Worm (Caenorhabditis elegans) whole organism, L3 larva: ENCODE measurements around the gene tbb-2.

ENCODE experiments used
- ZK546.5 ChIP-seq: sonication (generic microtip); optimal IDR thresholded peaks from 2 replicates; lab custom pipeline; 2017; ENCODE audit warnings: missing biosample characterization, missing genetic modification characterization
- aly-2 ChIP-seq: fragments of 150-350 bp; optimal IDR thresholded peaks from 2 replicates; lab custom pipeline; 2014; ENCODE audit warnings: missing biosample characterization, missing genetic modification characterization
- ama-1 ChIP-seq: fragments of 150-350 bp; optimal IDR thresholded peaks from 2 replicates; lab custom pipeline; 2018
- egl-27 ChIP-seq: sonication (generic microtip); optimal IDR thresholded peaks from 4 replicates; lab custom pipeline; 2017; ENCODE audit warnings: missing biosample characterization, missing genetic modification reagents, missing genetic modification characterization
- eor-1 ChIP-seq, 2 experiments: fragments of 150-350 bp; optimal IDR thresholded peaks; 2 replicates each; lab custom pipeline; 2014 to 2018; ENCODE audit warnings: missing biosample characterization in 2 of 2, missing genetic modification characterization in 2 of 2
- fkh-10 ChIP-seq: sonication (generic microtip); optimal IDR thresholded peaks from 2 replicates; lab custom pipeline; 2017; ENCODE audit warnings: missing biosample characterization, missing genetic modification reagents, missing genetic modification characterization
- fos-1 ChIP-seq: fragments of 150-350 bp; optimal IDR thresholded peaks from 2 replicates; lab custom pipeline; 2014; ENCODE audit warnings: missing biosample characterization, missing genetic modification characterization
- jun-1 ChIP-seq: fragments of 150-350 bp; optimal IDR thresholded peaks from 2 replicates; lab custom pipeline; 2014; ENCODE audit warnings: missing biosample characterization, missing genetic modification reagents, missing genetic modification characterization
- mdl-1 ChIP-seq: fragments of 150-350 bp; optimal IDR thresholded peaks from 2 replicates; lab custom pipeline; 2014; ENCODE audit warnings: missing biosample characterization, missing genetic modification characterization
- mml-1 ChIP-seq: fragments of 150-350 bp; sonication (generic microtip); optimal IDR thresholded peaks from 3 replicates; lab custom pipeline; 2014; ENCODE audit warnings: missing biosample characterization, missing genetic modification characterization
- nhr-12 ChIP-seq: fragments of 150-350 bp; optimal IDR thresholded peaks from 2 replicates; lab custom pipeline; 2014; ENCODE audit warnings: missing biosample characterization, missing genetic modification characterization
- nhr-77 ChIP-seq: fragments of 150-350 bp; optimal IDR thresholded peaks from 2 replicates; lab custom pipeline; 2014; ENCODE audit warnings: missing biosample characterization, missing genetic modification characterization
- sea-2 ChIP-seq: fragments of 150-350 bp; sonication (generic microtip); optimal IDR thresholded peaks from 4 replicates; lab custom pipeline; 2014; ENCODE audit warnings: missing biosample characterization, missing genetic modification reagents, missing genetic modification characterization

DNA sequence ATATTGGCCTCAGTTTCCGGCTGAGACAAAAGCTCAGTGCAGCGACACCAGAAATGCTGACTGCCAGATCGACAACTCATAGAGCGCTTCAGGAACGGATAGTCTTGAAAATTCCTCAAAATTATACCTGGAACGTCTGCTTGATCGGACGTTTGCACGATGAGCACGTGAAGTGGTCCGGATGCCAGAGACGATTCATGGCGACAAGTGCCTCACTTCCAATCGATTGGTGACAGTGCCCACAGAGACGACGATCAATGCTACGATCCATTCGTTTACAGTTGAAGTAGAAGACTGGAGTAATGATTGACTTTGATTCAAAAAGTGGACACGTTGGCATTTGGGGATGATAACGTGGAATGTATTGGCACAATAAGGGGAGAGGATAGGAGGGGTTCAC lies 31.1 kb downstream of the tbb-2 start, which contains the start of gene Y1A5A.1:
- TF ChIP-seq mdl-1 (tag; lab: Kevin White, UChicago), result no peak
- TF ChIP-seq fos-1 (tag; lab: Kevin White, UChicago), result no peak
- TF ChIP-seq nhr-12 (tag; lab: Kevin White, UChicago), result no peak
- no peak for TF ChIP-seq egl-27 (tag; lab: Kevin White, UChicago)
- TF ChIP-seq mml-1 (tag; lab: Kevin White, UChicago), result no peak
- no peak for TF ChIP-seq fkh-10 (GFP tag; lab: Kevin White, UChicago)
- TF ChIP-seq nhr-77 (tag; lab: Kevin White, UChicago), result no peak
- no peak for TF ChIP-seq aly-2 (tag; lab: Kevin White, UChicago)
- no peak for TF ChIP-seq sea-2
- no peak for TF ChIP-seq ZK546.5 (tag; lab: Kevin White, UChicago)
- no peak for TF ChIP-seq ama-1 (lab: Kevin White, UChicago)
- no peak for TF ChIP-seq eor-1 (tag; optimal IDR thresholded peaks at IDR 0.05; lab: Kevin White, UChicago)
- no peak for TF ChIP-seq jun-1
